Worm (Caenorhabditis elegans) whole organism, L2 larva: ENCODE measurements around the gene srt-4.

Experiments
- C34F6.9 ChIP-seq: fragments of 150-350 bp; optimal IDR thresholded peaks from 2 replicates; lab custom pipeline; 2014; ENCODE audit warnings: missing biosample characterization, missing genetic modification characterization
- F13H6.1 ChIP-seq: sonication (generic microtip); optimal IDR thresholded peaks from 2 replicates; lab custom pipeline; 2016; ENCODE audit warnings: missing genetic modification characterization, missing compliant biosample characterization
- R02D3.7 ChIP-seq: fragments of 150-350 bp; optimal IDR thresholded peaks from 2 replicates; lab custom pipeline; 2014; ENCODE audit warnings: missing biosample characterization, missing genetic modification characterization
- Y55F3AM.14 ChIP-seq: fragments of 200-800 bp; sonication (Bioruptor generic); optimal IDR thresholded peaks from 2 replicates; lab custom pipeline; 2018; ENCODE audit warnings: mild to moderate bottlenecking, missing genetic modification characterization, missing compliant biosample characterization
- ZK546.5 ChIP-seq: sonication (generic microtip); optimal IDR thresholded peaks from 2 replicates; lab custom pipeline; 2017; ENCODE audit warnings: missing biosample characterization, missing genetic modification characterization
- alr-1 ChIP-seq: fragments of 150-350 bp; optimal IDR thresholded peaks from 2 replicates; lab custom pipeline; 2014; ENCODE audit warnings: missing biosample characterization, missing genetic modification characterization
- ama-1 ChIP-seq: fragments of 150-350 bp; optimal IDR thresholded peaks from 2 replicates; lab custom pipeline; 2018; ENCODE audit warnings: inconsistent platforms
- blmp-1 ChIP-seq: sonication (generic microtip); optimal IDR thresholded peaks from 2 replicates; lab custom pipeline; 2017; ENCODE audit warnings: missing genetic modification characterization, mild to moderate bottlenecking, missing compliant biosample characterization, antibody characterized with exemption, moderate library complexity; ENCODE audit not compliant: insufficient read depth
- ceh-16 ChIP-seq: fragments of 150-350 bp; optimal IDR thresholded peaks from 2 replicates; lab custom pipeline; 2014; ENCODE audit warnings: missing biosample characterization, missing genetic modification characterization
- ceh-82 ChIP-seq: fragments of 150-350 bp; optimal IDR thresholded peaks from 2 replicates; lab custom pipeline; 2014; ENCODE audit warnings: missing biosample characterization, missing genetic modification characterization
- dmd-4 ChIP-seq: sonication (generic microtip); optimal IDR thresholded peaks from 2 replicates; lab custom pipeline; 2017; ENCODE audit warnings: missing biosample characterization, missing genetic modification characterization
- elt-3 ChIP-seq: sonication (generic microtip); optimal IDR thresholded peaks from 2 replicates; lab custom pipeline; 2017; ENCODE audit warnings: missing biosample characterization, missing genetic modification characterization
- fos-1 ChIP-seq: fragments of 150-350 bp; optimal IDR thresholded peaks from 2 replicates; lab custom pipeline; 2014; ENCODE audit warnings: missing biosample characterization, missing genetic modification characterization
- gmeb-1 ChIP-seq: fragments of 150-350 bp; optimal IDR thresholded peaks from 2 replicates; lab custom pipeline; 2014; ENCODE audit warnings: missing biosample characterization, missing genetic modification characterization
- lin-11 ChIP-seq: fragments of 150-350 bp; sonication (generic microtip); optimal IDR thresholded peaks from 2 replicates; lab custom pipeline; 2014; ENCODE audit warnings: missing biosample characterization, missing genetic modification characterization, inconsistent platforms, mixed read lengths
- lin-13 ChIP-seq: fragments of 150-350 bp; optimal IDR thresholded peaks from 2 replicates; lab custom pipeline; 2014; ENCODE audit warnings: missing biosample characterization, missing genetic modification reagents, missing genetic modification characterization
- lin-39 ChIP-seq: fragments of 150-350 bp; optimal IDR thresholded peaks from 2 replicates; lab custom pipeline; 2014; ENCODE audit warnings: missing biosample characterization, missing genetic modification reagents, missing genetic modification characterization
- lsy-2 ChIP-seq, 2 experiments: fragments of 150-350 bp in 1 of 2; sonication (generic microtip) in 1 of 2; optimal IDR thresholded peaks; 2 replicates each; lab custom pipeline; 2014 to 2017; ENCODE audit warnings: missing biosample characterization in 2 of 2, missing genetic modification characterization in 2 of 2
- mab-5 ChIP-seq: fragments of 150-350 bp; optimal IDR thresholded peaks from 2 replicates; lab custom pipeline; 2014; ENCODE audit warnings: missing biosample characterization, missing genetic modification characterization
- nhr-10 ChIP-seq: sonication (generic microtip); optimal IDR thresholded peaks from 2 replicates; lab custom pipeline; 2017; ENCODE audit warnings: missing biosample characterization, missing genetic modification characterization
- nhr-12 ChIP-seq: fragments of 150-350 bp; optimal IDR thresholded peaks from 2 replicates; lab custom pipeline; 2014; ENCODE audit warnings: missing biosample characterization, missing genetic modification characterization
- nhr-129 ChIP-seq: fragments of 150-350 bp; optimal IDR thresholded peaks from 2 replicates; lab custom pipeline; 2014; ENCODE audit warnings: missing biosample characterization, missing genetic modification characterization
- nhr-237 ChIP-seq: fragments of 150-350 bp; optimal IDR thresholded peaks from 2 replicates; lab custom pipeline; 2014; ENCODE audit warnings: missing biosample characterization, missing genetic modification characterization
- nhr-25 ChIP-seq: fragments of 150-350 bp; sonication (generic microtip); optimal IDR thresholded peaks from 3 replicates; lab custom pipeline; 2014; ENCODE audit warnings: missing biosample characterization, missing genetic modification characterization
- nhr-77 ChIP-seq: fragments of 150-350 bp; optimal IDR thresholded peaks from 2 replicates; lab custom pipeline; 2014; ENCODE audit warnings: missing biosample characterization, missing genetic modification characterization
- snpc-4 ChIP-seq: fragments of 150-350 bp; optimal IDR thresholded peaks from 2 replicates; lab custom pipeline; 2014; ENCODE audit warnings: missing biosample characterization, missing genetic modification characterization
- unc-39 ChIP-seq: fragments of 150-350 bp; optimal IDR thresholded peaks from 2 replicates; lab custom pipeline; 2014; ENCODE audit warnings: missing biosample characterization, missing genetic modification characterization
- unc-55 ChIP-seq: fragments of 150-350 bp; sonication (generic microtip); optimal IDR thresholded peaks from 3 replicates; lab custom pipeline; 2014; ENCODE audit warnings: missing biosample characterization, missing genetic modification reagents, missing genetic modification characterization
- unc-62 ChIP-seq: fragments of 150-350 bp; optimal IDR thresholded peaks from 2 replicates; lab custom pipeline; 2014; ENCODE audit warnings: missing biosample characterization, missing genetic modification reagents, missing genetic modification characterization
- zag-1 ChIP-seq: fragments of 150-350 bp; optimal IDR thresholded peaks from 2 replicates; lab custom pipeline; 2014; ENCODE audit warnings: missing biosample characterization, missing genetic modification characterization
- ztf-1 ChIP-seq: fragments of 200-800 bp; sonication (Bioruptor generic); conservative IDR thresholded peaks from 2 replicates; pipeline ENCODE4 v1.3.6; 2022; ENCODE audit warnings: missing genetic modification characterization, missing compliant biosample characterization
- ztf-11 ChIP-seq: sonication (generic microtip); optimal IDR thresholded peaks from 2 replicates; lab custom pipeline; 2017; ENCODE audit warnings: missing biosample characterization, missing genetic modification characterization

The srt-4 gene

ce11 chrV:2573881-2574280 lies 3.8 kb upstream of the srt-4 start, which contains the start of gene nhr-290:
Gene nhr-290, plus strand, starts transcription at chrV:2574181.
- TF ChIP-seq F13H6.1 (tag; lab: Kevin White, UChicago), result no peak
- TF ChIP-seq unc-62 (GFP tag; lab: Kevin White, UChicago), result no peak
- TF ChIP-seq ceh-82 (tag; lab: Kevin White, UChicago), result no peak
- no peak for TF ChIP-seq fos-1 (tag; lab: Kevin White, UChicago)
- no peak for TF ChIP-seq snpc-4 (tag; lab: Kevin White, UChicago)
- TF ChIP-seq nhr-77 (tag; lab: Kevin White, UChicago), result no peak

- TF ChIP-seq zag-1 (tag; lab: Kevin White, UChicago) (no peak), alr-1 (tag; lab: Kevin White, UChicago) (no peak), F13H6.1 (tag; lab: Kevin White, UChicago) (no peak), nhr-237 (no peak), nhr-77 (tag; lab: Kevin White, UChicago) (no peak), nhr-129 (tag; lab: Kevin White, UChicago) (no peak), nhr-12 (no peak), Y55F3AM.14 (GFP tag; lab: Kevin White, UChicago) (no peak), ZK546.5 (tag; lab: Kevin White, UChicago) (no peak), fos-1 (tag; lab: Kevin White, UChicago) (no peak), R02D3.7 (tag; lab: Kevin White, UChicago) (no peak)
- TF ChIP-seq, all 48 proteins: peak for 0
Measured at ce11 chrV:2575716-2576115, 2.0 kb upstream of the srt-4 start.

- TF ChIP-seq mab-5 (no peak), lsy-2 (tag; optimal IDR thresholded peaks at IDR 0.05; lab: Kevin White, UChicago) (no peak), ztf-11 (no peak), ceh-16 (no peak)
Measured at ce11 chrV:2580598-2580997, 2.9 kb downstream of the srt-4 start, which contains the start of gene C29G2.3. Gene C29G2.3, plus strand, starts transcription at chrV:2580898.

- TF ChIP-seq snpc-4 (tag; lab: Kevin White, UChicago), result no peak
- peak; percentile 42 for TF ChIP-seq fos-1 (tag; lab: Kevin White, UChicago)
- TF ChIP-seq C34F6.9 (tag; lab: Kevin White, UChicago), result no peak
Measured at ce11 chrV:2585727-2586126, 8.0 kb downstream of the srt-4 start, which contains the start of gene C29G2.6. Gene C29G2.6, minus strand, starts transcription at chrV:2585908.

- no peak for TF ChIP-seq nhr-237
- TF ChIP-seq elt-3 (tag; lab: Kevin White, UChicago), result no peak
- TF ChIP-seq nhr-25 (tag; lab: Kevin White, UChicago), result no peak
- no peak for TF ChIP-seq unc-55 (GFP tag; lab: Kevin White, UChicago)
Measured at ce11 chrV:2589834-2590233, 12.1 kb downstream of the srt-4 start.

- peak; percentile 6 for TF ChIP-seq gmeb-1
- peak; percentile 53 for TF ChIP-seq fos-1 (tag; lab: Kevin White, UChicago)
- TF ChIP-seq ZK546.5 (tag; lab: Kevin White, UChicago), result no peak
- no peak for TF ChIP-seq nhr-10 (tag; lab: Kevin White, UChicago)
- TF ChIP-seq, all 48 proteins: peak for 2
Measured at ce11 chrV:2592173-2592676, 14.5 kb downstream of the srt-4 start, which contains the start of gene irg-3. Gene irg-3, plus strand, starts transcription at chrV:2592591.

- TF ChIP-seq ceh-82 (tag; lab: Kevin White, UChicago), result no peak
- no peak for TF ChIP-seq ztf-1 (GFP tag; lab: Robert Waterston, UW)
- no peak for TF ChIP-seq unc-39 (tag; lab: Kevin White, UChicago)
- no peak for TF ChIP-seq lin-39 (tag; lab: Kevin White, UChicago)
- TF ChIP-seq fos-1 (tag; lab: Kevin White, UChicago), result no peak
- no peak for TF ChIP-seq C34F6.9 (tag; lab: Kevin White, UChicago)
- no peak for TF ChIP-seq unc-62 (GFP tag; lab: Kevin White, UChicago)
- TF ChIP-seq nhr-12, result no peak
- TF ChIP-seq nhr-237, result no peak
- TF ChIP-seq lin-11, result no peak
- no peak for TF ChIP-seq blmp-1
- no peak for TF ChIP-seq dmd-4 (tag; lab: Kevin White, UChicago)
- TF ChIP-seq lin-13 (GFP tag; lab: Kevin White, UChicago), result no peak
- no peak for TF ChIP-seq ama-1 (lab: Kevin White, UChicago)
- TF ChIP-seq lsy-2 (tag; optimal IDR thresholded peaks at IDR 0.05; lab: Kevin White, UChicago), result no peak
Measured at ce11 chrV:2595720-2596119, 18.0 kb downstream of the srt-4 start.
